Fruit fly (Drosophila melanogaster): ENCODE data around the gene Spn77Bc.

The Spn77Bc gene

DNA sequence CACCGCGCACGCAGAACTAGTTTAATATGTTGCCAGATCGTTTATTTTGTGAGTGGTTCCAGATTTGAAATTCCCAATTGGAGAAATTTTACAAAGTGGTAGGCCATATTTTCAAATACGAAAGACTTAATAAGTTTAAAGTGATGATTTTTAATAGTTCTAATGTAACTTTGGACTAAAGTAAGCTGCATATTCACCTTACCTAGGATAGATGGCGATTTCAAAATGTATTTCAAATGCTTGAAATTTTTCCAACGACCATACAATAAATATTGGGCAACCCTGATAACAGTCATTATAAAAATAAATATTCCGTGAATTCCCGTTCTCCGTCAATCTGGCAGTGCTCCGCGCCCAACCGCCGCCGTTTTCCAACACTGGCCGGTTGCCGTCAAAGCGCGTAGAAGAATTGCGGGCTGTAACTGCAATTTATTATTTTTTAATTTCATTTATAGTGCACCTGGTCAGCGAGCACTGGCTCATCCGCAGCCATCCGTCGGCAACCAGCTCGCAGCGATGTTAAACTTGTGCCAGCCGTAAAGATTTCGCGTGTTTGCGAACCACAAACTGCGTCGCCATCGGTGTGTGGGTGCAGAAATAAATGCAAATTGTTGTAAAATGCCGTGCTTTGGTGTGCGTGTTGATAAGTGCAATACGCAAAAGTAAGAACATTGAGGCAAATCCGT is 33.6 kb downstream of the Spn77Bc start, which contains the start of the genes Ide and RhoBTB (continued):
- peak; percentile 86 for TF ChIP-seq Rfx (GFP tag; IDR thresholded peaks at IDR 0.05)
- no peak for TF ChIP-seq aop (GFP tag; IDR thresholded peaks at IDR 0.05)
- TF ChIP-seq toy (GFP tag; IDR thresholded peaks at IDR 0.05): 0 out of 2 replicates have a peak, but pooled peaks have one; percentile 21
- peak; percentile 98 for TF ChIP-seq CG15514 (GFP tag; optimal IDR thresholded peaks at IDR 0.05)
- TF ChIP-seq Aef1 (GFP tag; IDR thresholded peaks at IDR 0.05): peak; percentile 78
- peak; percentile 36; the same call in 1 of the 2 replicates for TF ChIP-seq crol (GFP tag; IDR thresholded peaks at IDR 0.05)
- peak; percentile 47 for TF ChIP-seq tup (GFP tag; optimal IDR thresholded peaks at IDR 0.05)
- TF ChIP-seq fd102C (GFP tag; optimal IDR thresholded peaks at IDR 0.05): no peak
- peak; percentile 98 for TF ChIP-seq trem (tag; optimal IDR thresholded peaks at IDR 0.05)
- TF ChIP-seq CG17359 (tag; optimal IDR thresholded peaks at IDR 0.05): peak; percentile 71
- no peak for TF ChIP-seq CG6813 (GFP tag; optimal IDR thresholded peaks at IDR 0.05)
- peak in 1 of 2 experiments; percentile 16 for TF ChIP-seq tll (GFP tag; optimal IDR thresholded peaks at IDR 0.05)
- peak; percentile 77 to 79 for TF ChIP-seq chif (GFP tag; optimal IDR thresholded peaks at IDR 0.05)
- TF ChIP-seq peb (GFP tag; IDR thresholded peaks at IDR 0.05): no peak
- peak; percentile 80 to 90 for TF ChIP-seq Pdp1 (GFP tag; optimal IDR thresholded peaks at IDR 0.05)
- no peak for TF ChIP-seq CG17568 (GFP tag; optimal IDR thresholded peaks at IDR 0.05)
- TF ChIP-seq Hr51 (GFP tag; optimal IDR thresholded peaks at IDR 0.05): peak in 1 of 2 experiments; percentile 80
- peak; percentile 74; the same call in 1 of the 2 replicates for TF ChIP-seq ranshi (GFP tag; IDR thresholded peaks at IDR 0.05)
- peak; percentile 75 for TF ChIP-seq CG1233 (GFP tag; optimal IDR thresholded peaks at IDR 0.05)
- peak; percentile 77 for TF ChIP-seq ems (GFP tag; optimal IDR thresholded peaks at IDR 0.05)
- TF ChIP-seq bowl (GFP tag; IDR thresholded peaks at IDR 0.05): no peak
- peak; percentile 76 for TF ChIP-seq CG11560 (tag; IDR thresholded peaks at IDR 0.05)
- peak; percentile 80 for TF ChIP-seq CG12942 (GFP tag; optimal IDR thresholded peaks at IDR 0.05)
- peak; percentile 70 for TF ChIP-seq CG4820 (GFP tag; optimal IDR thresholded peaks at IDR 0.05)
- no peak for TF ChIP-seq hth (optimal IDR thresholded peaks at IDR 0.05)
- peak; percentile 24 for TF ChIP-seq cg (GFP tag; optimal IDR thresholded peaks at IDR 0.05)
- 0 out of 2 replicates have a peak, but pooled peaks have one; percentile 14 for TF ChIP-seq sens-2 (GFP tag; IDR thresholded peaks at IDR 0.05)
- peak in 1 of 2 experiments; percentile 64 for TF ChIP-seq bsh (GFP tag; optimal IDR thresholded peaks at IDR 0.05)
- peak; percentile 85 for TF ChIP-seq Side (GFP tag; optimal IDR thresholded peaks at IDR 0.05)
- no peak for TF ChIP-seq Vsx1 (GFP tag; optimal IDR thresholded peaks at IDR 0.05)
- TF ChIP-seq CG10543 (GFP tag; optimal IDR thresholded peaks at IDR 0.05): peak; percentile 85
- TF ChIP-seq lov (optimal IDR thresholded peaks at IDR 0.05): no peak
- TF ChIP-seq lov (GFP tag; IDR thresholded peaks at IDR 0.05): peak; percentile 60; the same call in 1 of the 3 replicates
- TF ChIP-seq lmd (GFP tag; IDR thresholded peaks at IDR 0.05): peak; percentile 85
- TF ChIP-seq CG6683 (GFP tag; optimal IDR thresholded peaks at IDR 0.05): peak; percentile 6
- TF ChIP-seq Adf1 (GFP tag; IDR thresholded peaks at IDR 0.05): peak; percentile 32; the same call in 1 of the 2 replicates
- TF ChIP-seq ftz-f1 (GFP tag; optimal IDR thresholded peaks at IDR 0.05): peak; percentile 28
- TF ChIP-seq az2 (GFP tag; optimal IDR thresholded peaks at IDR 0.05): peak; percentile 80
- peak; percentile 80 for TF ChIP-seq luna (GFP tag; optimal IDR thresholded peaks at IDR 0.05)
- TF ChIP-seq Six4 (GFP tag; optimal IDR thresholded peaks at IDR 0.05): peak; percentile 60
- TF ChIP-seq CG18599 (GFP tag; optimal IDR thresholded peaks at IDR 0.05): peak; percentile 80
- peak; percentile 71 for TF ChIP-seq CG8290 (GFP tag; optimal IDR thresholded peaks at IDR 0.05)
- TF ChIP-seq CG8290 (tag; optimal IDR thresholded peaks at IDR 0.05): peak in 1 of 2 experiments; percentile 15
- peak; percentile 45 for TF ChIP-seq Dad (GFP tag; optimal IDR thresholded peaks at IDR 0.05)
- peak; percentile 59 for TF ChIP-seq caup (GFP tag; optimal IDR thresholded peaks at IDR 0.05; ENCODE audit: severe bottlenecking)
- no peak for TF ChIP-seq mld (GFP tag; IDR thresholded peaks at IDR 0.05; ENCODE audit: partially characterized antibody)
- TF ChIP-seq CG2678 (tag; optimal IDR thresholded peaks at IDR 0.05): peak; percentile 87
- no peak for TF ChIP-seq sima (GFP tag; optimal IDR thresholded peaks at IDR 0.05)
- TF ChIP-seq wdn (GFP tag; IDR thresholded peaks at IDR 0.05): peak; percentile 48; the same call in 1 of the 2 replicates
